Worm (Caenorhabditis elegans) whole organism, mixed stage, embryonic: ENCODE results near the gene F15E6.4.

ENCODE experiments used
- flh-1 ChIP-seq: fragments of 200-800 bp; sonication (Bioruptor generic); optimal IDR thresholded peaks from 2 replicates; lab custom pipeline; 2018; ENCODE audit warnings: mild to moderate bottlenecking, missing genetic modification characterization, moderate library complexity, missing compliant biosample characterization
- nhr-28 ChIP-seq: fragments of 150-350 bp; optimal IDR thresholded peaks from 2 replicates; lab custom pipeline; 2014; ENCODE audit warnings: missing biosample characterization, missing genetic modification characterization

DNA sequence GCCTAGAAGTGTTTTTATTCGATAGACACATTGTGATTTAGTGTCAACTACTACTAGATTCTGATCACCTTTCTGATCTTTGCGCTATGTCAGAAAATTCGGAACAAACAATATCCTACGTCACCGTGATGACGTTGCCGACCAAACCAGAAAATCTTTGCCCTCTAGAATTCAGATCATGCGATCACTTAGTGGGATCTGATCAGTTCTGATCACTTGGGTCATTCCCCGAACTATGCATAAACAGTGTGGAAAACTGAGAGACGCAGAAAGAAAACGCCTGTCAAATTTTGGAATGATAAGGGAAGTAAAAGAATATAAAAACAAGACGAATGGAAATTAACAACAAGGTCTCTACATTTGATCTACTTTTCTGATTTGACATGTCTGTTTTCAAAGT is 3.3 kb downstream of the F15E6.4 start, which contains the start of gene F15E6.3:
- TF ChIP-seq flh-1, result no peak
- TF ChIP-seq nhr-28, result no peak
